Worm (Caenorhabditis elegans) whole organism, mixed stage, embryonic: Measurements from ENCODE around the gene aagr-1.
"Not testable (repeated sequence)": the region's sequence is repeated elsewhere in the genome, so short reads cannot be mapped to it uniquely, and the experiment has no call there.

ENCODE experiments used
- bed-3 ChIP-seq: fragments of 200-800 bp; sonication (Bioruptor generic); optimal IDR thresholded peaks from 3 replicates; lab custom pipeline; 2018; ENCODE audit warnings: mild to moderate bottlenecking, missing genetic modification characterization, moderate library complexity, missing compliant biosample characterization
- blmp-1 ChIP-seq: fragments of 150-350 bp; optimal IDR thresholded peaks from 2 replicates; lab custom pipeline; 2014; ENCODE audit warnings: missing biosample characterization, missing genetic modification characterization
- ceh-39 ChIP-seq: fragments of 150-350 bp; optimal IDR thresholded peaks from 2 replicates; lab custom pipeline; 2014; ENCODE audit warnings: missing biosample characterization, missing genetic modification characterization
- ceh-83 ChIP-seq: fragments of 200-800 bp; sonication (Bioruptor generic); optimal IDR thresholded peaks from 2 replicates; lab custom pipeline; 2018; ENCODE audit warnings: mild to moderate bottlenecking, missing genetic modification characterization, missing compliant biosample characterization
- ces-1 ChIP-seq: fragments of 150-350 bp; optimal IDR thresholded peaks from 2 replicates; lab custom pipeline; 2014; ENCODE audit warnings: missing biosample characterization, missing genetic modification reagents, missing genetic modification characterization
- cnd-1 ChIP-seq: fragments of 200-800 bp; sonication (Bioruptor generic); optimal IDR thresholded peaks from 2 replicates; lab custom pipeline; 2018; ENCODE audit warnings: mild to moderate bottlenecking, missing genetic modification characterization, missing compliant biosample characterization
- drap-1 ChIP-seq: fragments of 200-800 bp; sonication (Bioruptor generic); optimal IDR thresholded peaks from 3 replicates; lab custom pipeline; 2018; ENCODE audit warnings: mild to moderate bottlenecking, missing genetic modification characterization, missing compliant biosample characterization
- elt-1 ChIP-seq: sonication (generic microtip); optimal IDR thresholded peaks from 2 replicates; lab custom pipeline; 2017; ENCODE audit warnings: missing genetic modification characterization, mild to moderate bottlenecking, missing compliant biosample characterization, antibody characterized with exemption, moderate library complexity, borderline replicate concordance; ENCODE audit not compliant: insufficient read depth
- elt-3 ChIP-seq: fragments of 150-350 bp; optimal IDR thresholded peaks from 2 replicates; lab custom pipeline; 2014; ENCODE audit warnings: missing biosample characterization, missing genetic modification characterization
- flh-1 ChIP-seq: fragments of 200-800 bp; sonication (Bioruptor generic); optimal IDR thresholded peaks from 2 replicates; lab custom pipeline; 2018; ENCODE audit warnings: mild to moderate bottlenecking, missing genetic modification characterization, moderate library complexity, missing compliant biosample characterization
- ham-2 ChIP-seq: fragments of 200-800 bp; sonication (Bioruptor generic); optimal IDR thresholded peaks from 2 replicates; lab custom pipeline; 2018; ENCODE audit warnings: mild to moderate bottlenecking, missing genetic modification characterization, missing compliant biosample characterization
- hlh-1 ChIP-seq: fragments of 150-350 bp; optimal IDR thresholded peaks from 2 replicates; lab custom pipeline; 2014; ENCODE audit warnings: missing biosample characterization, missing genetic modification reagents, missing genetic modification characterization
- lin-32 ChIP-seq: fragments of 200-800 bp; sonication (Bioruptor generic); optimal IDR thresholded peaks from 2 replicates; lab custom pipeline; 2018; ENCODE audit warnings: mild to moderate bottlenecking, missing genetic modification characterization, missing compliant biosample characterization
- lsy-2 ChIP-seq: fragments of 150-350 bp; optimal IDR thresholded peaks from 2 replicates; lab custom pipeline; 2014; ENCODE audit warnings: missing biosample characterization, missing genetic modification characterization
- mab-5 ChIP-seq: fragments of 150-350 bp; optimal IDR thresholded peaks from 2 replicates; lab custom pipeline; 2014; ENCODE audit warnings: missing biosample characterization, missing genetic modification characterization
- mep-1 ChIP-seq: fragments of 150-350 bp; optimal IDR thresholded peaks from 2 replicates; lab custom pipeline; 2017; ENCODE audit warnings: missing biosample characterization, missing genetic modification reagents, missing genetic modification characterization, inconsistent platforms
- mls-2 ChIP-seq: sonication (generic microtip); optimal IDR thresholded peaks from 2 replicates; lab custom pipeline; 2016; ENCODE audit warnings: mild to moderate bottlenecking, missing genetic modification characterization, moderate library complexity, missing compliant biosample characterization
- nhr-12 ChIP-seq: fragments of 150-350 bp; optimal IDR thresholded peaks from 2 replicates; lab custom pipeline; 2014; ENCODE audit warnings: missing biosample characterization, missing genetic modification characterization
- nhr-28 ChIP-seq: fragments of 150-350 bp; optimal IDR thresholded peaks from 2 replicates; lab custom pipeline; 2014; ENCODE audit warnings: missing biosample characterization, missing genetic modification characterization
- nhr-76 ChIP-seq: sonication (generic microtip); optimal IDR thresholded peaks from 2 replicates; lab custom pipeline; 2017; ENCODE audit warnings: missing biosample characterization, missing genetic modification characterization
- pha-4 ChIP-seq: fragments of 150-350 bp; optimal IDR thresholded peaks from 2 replicates; lab custom pipeline; 2018; ENCODE audit warnings: missing biosample characterization, missing genetic modification reagents, missing genetic modification characterization
- sem-2 ChIP-seq: fragments of 200-800 bp; sonication (Bioruptor generic); optimal IDR thresholded peaks from 2 replicates; lab custom pipeline; 2018; ENCODE audit warnings: mild to moderate bottlenecking, missing genetic modification characterization, missing compliant biosample characterization
- tbx-8 ChIP-seq: fragments of 200-800 bp; sonication (Bioruptor generic); optimal IDR thresholded peaks from 2 replicates; lab custom pipeline; 2018; ENCODE audit warnings: mild to moderate bottlenecking, missing genetic modification characterization, moderate library complexity, missing compliant biosample characterization
- unc-120 ChIP-seq: sonication (generic microtip); optimal IDR thresholded peaks from 2 replicates; lab custom pipeline; 2017; ENCODE audit warnings: missing genetic modification characterization, missing compliant biosample characterization; ENCODE audit not compliant: poor library complexity, severe bottlenecking
- unc-39 ChIP-seq: fragments of 150-350 bp; optimal IDR thresholded peaks from 2 replicates; lab custom pipeline; 2014; ENCODE audit warnings: missing biosample characterization, missing genetic modification characterization
- unc-62 ChIP-seq: fragments of 150-350 bp; optimal IDR thresholded peaks from 2 replicates; lab custom pipeline; 2014; ENCODE audit warnings: missing biosample characterization, missing genetic modification reagents, missing genetic modification characterization
- zip-8 ChIP-seq: fragments of 150-350 bp; optimal IDR thresholded peaks from 2 replicates; lab custom pipeline; 2014; ENCODE audit warnings: missing biosample characterization, missing genetic modification characterization
- ztf-11 ChIP-seq: fragments of 150-350 bp; optimal IDR thresholded peaks from 2 replicates; lab custom pipeline; 2014; ENCODE audit warnings: missing biosample characterization, missing genetic modification characterization

Gene aagr-1

DNA sequence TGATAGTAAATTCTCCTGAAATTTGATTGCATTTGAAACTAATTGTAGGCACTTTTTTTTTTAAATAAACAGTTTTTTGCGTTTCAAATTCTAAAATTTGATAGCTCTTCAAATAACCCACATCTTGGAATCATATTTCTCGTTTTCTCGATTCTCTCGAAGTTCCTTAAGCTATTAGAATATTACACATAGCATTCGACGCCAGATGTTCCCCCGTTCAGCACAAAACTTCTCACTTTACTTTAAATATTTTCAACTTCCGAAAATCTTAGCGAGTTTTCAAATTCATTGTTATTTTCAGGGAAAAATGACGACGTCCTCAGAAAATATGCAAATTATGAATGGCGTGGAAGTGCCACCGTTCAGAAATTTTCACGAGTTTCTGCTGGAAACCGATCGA, 13.4 kb downstream of the aagr-1 start, which contains the start of gene praf-3:
Gene praf-3, plus strand, starts transcription at position 301 of the 400 bp plus-strand sequence.
- TF ChIP-seq nhr-12 (tag; lab: Kevin White, UChicago), result no peak
- TF ChIP-seq ceh-83 (GFP tag; lab: Kevin White, UChicago), result no peak
- no peak for TF ChIP-seq hlh-1
- TF ChIP-seq unc-120, result no peak
- no peak for TF ChIP-seq tbx-8 (GFP tag; lab: Kevin White, UChicago)
- no peak for TF ChIP-seq cnd-1 (tag; lab: Kevin White, UChicago)
- TF ChIP-seq ham-2 (GFP tag; lab: Kevin White, UChicago), result no peak
- TF ChIP-seq sem-2 (GFP tag; lab: Kevin White, UChicago), result no peak
- no peak for TF ChIP-seq mls-2
- no peak for TF ChIP-seq unc-39 (tag; lab: Kevin White, UChicago)
- no peak for TF ChIP-seq lin-32 (GFP tag; lab: Kevin White, UChicago)
- TF ChIP-seq blmp-1, result no peak
- no peak for TF ChIP-seq nhr-28 (tag; lab: Kevin White, UChicago)

ce11 chrIV:8380266-8380850, 14.0 kb downstream of the aagr-1 start:
- TF ChIP-seq blmp-1 (no peak), drap-1 (GFP tag; lab: Kevin White, UChicago) (no peak), bed-3 (no peak), lin-32 (GFP tag; lab: Kevin White, UChicago) (no peak)

DNA sequence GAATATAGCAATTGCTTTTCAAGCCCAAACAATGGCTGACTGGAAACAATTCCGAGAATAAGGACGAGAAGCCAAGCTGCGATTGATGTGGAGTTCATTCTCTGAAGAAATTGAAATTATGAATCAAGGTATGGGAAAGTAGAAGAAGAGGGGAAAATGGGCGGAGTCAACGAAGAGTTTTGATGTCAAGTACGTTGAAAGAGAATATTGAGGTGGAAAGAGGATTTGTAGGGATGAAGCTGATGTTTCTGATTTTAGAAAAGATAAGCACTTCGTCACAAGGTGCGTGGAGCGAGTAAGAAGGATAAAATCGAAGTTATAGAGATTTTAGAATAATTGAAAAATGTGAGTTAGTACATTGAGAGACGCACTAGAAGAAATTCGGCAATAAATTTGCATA, 16.4 kb downstream of the aagr-1 start, which contains the start of gene D2096.9:
Gene D2096.9, minus strand, starts transcription at position 101 of the 400 bp plus-strand sequence.
- TF ChIP-seq elt-3 (tag; lab: Kevin White, UChicago), result no peak
- TF ChIP-seq mls-2, result no peak
- no peak for TF ChIP-seq mep-1
- TF ChIP-seq hlh-1, result no peak
- TF ChIP-seq unc-120, result no peak
- TF ChIP-seq, all 35 proteins: peak for 0

ce11 chrIV:8384737-8385136, 18.4 kb downstream of the aagr-1 start:
- no peak for TF ChIP-seq blmp-1
- TF ChIP-seq flh-1 (GFP tag; lab: Kevin White, UChicago), result no peak
- no peak for TF ChIP-seq ham-2 (GFP tag; lab: Kevin White, UChicago)
- TF ChIP-seq pha-4 (tag; lab: Kevin White, UChicago), result no peak
- no peak for TF ChIP-seq cnd-1 (tag; lab: Kevin White, UChicago)
- TF ChIP-seq ztf-11, result no peak
- TF ChIP-seq zip-8, result no peak
- TF ChIP-seq elt-1 (tag; lab: Kevin White, UChicago), result no peak
- TF ChIP-seq hlh-1, result no peak
- TF ChIP-seq ceh-39 (tag; lab: Kevin White, UChicago), result no peak
- TF ChIP-seq sem-2 (GFP tag; lab: Kevin White, UChicago), result no peak
- TF ChIP-seq nhr-12 (tag; lab: Kevin White, UChicago), result no peak
- TF ChIP-seq mab-5 (tag; lab: Kevin White, UChicago), result no peak
- TF ChIP-seq elt-3 (tag; lab: Kevin White, UChicago), result no peak
- no peak for TF ChIP-seq ceh-83 (GFP tag; lab: Kevin White, UChicago)
- no peak for TF ChIP-seq nhr-28 (tag; lab: Kevin White, UChicago)
- no peak for TF ChIP-seq nhr-76
- no peak for TF ChIP-seq unc-62
- TF ChIP-seq lsy-2 (tag; lab: Kevin White, UChicago), result no peak

ce11 chrIV:8385662-8386061, 19.3 kb downstream of the aagr-1 start:
- peak; percentile 78 for TF ChIP-seq ces-1 (GFP tag; lab: Kevin White, UChicago)
- TF ChIP-seq hlh-1, result no peak

DNA sequence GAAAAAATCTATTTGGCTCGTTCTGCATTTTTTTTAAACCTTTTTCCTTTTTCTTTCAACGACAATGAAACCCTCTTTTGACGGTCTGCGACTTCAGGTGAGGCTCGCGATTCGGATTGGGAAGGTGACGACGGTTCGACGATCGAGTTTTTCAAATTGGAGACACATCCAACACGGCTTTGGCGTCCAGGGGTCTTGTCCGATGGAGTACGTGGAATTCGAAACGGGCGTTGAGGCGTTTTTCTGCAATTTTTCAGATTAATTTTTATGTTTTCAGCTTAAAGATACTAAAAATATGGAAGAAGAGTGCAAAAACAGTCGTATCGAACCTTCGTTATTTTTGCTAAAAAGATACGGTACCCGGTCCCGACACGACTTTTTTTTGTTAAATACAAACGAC, 22.8 kb downstream of the aagr-1 start, which contains the start of gene D2096.10:
Gene D2096.10, minus strand, starts transcription at position 101 of the 400 bp plus-strand sequence.
- not testable (repeated sequence) for TF ChIP-seq unc-39 (tag; lab: Kevin White, UChicago); tbx-8 (GFP tag; lab: Kevin White, UChicago); ham-2 (GFP tag; lab: Kevin White, UChicago)
